Worm (Caenorhabditis elegans) whole organism, mixed stage, embryonic: ENCODE data around the gene Y66D12A.7.
A peak's percentile ranks its signal among the peaks of the same experiment; 100 is the strongest.

Source experiments
- bed-3 ChIP-seq: fragments of 200-800 bp; sonication (Bioruptor generic); optimal IDR thresholded peaks from 3 replicates; lab custom pipeline; 2018; ENCODE audit warnings: mild to moderate bottlenecking, missing genetic modification characterization, moderate library complexity, missing compliant biosample characterization
- ces-1 ChIP-seq: fragments of 150-350 bp; optimal IDR thresholded peaks from 2 replicates; lab custom pipeline; 2014; ENCODE audit warnings: missing biosample characterization, missing genetic modification reagents, missing genetic modification characterization
- drap-1 ChIP-seq: fragments of 200-800 bp; sonication (Bioruptor generic); optimal IDR thresholded peaks from 3 replicates; lab custom pipeline; 2018; ENCODE audit warnings: mild to moderate bottlenecking, missing genetic modification characterization, missing compliant biosample characterization
- elt-1 ChIP-seq: sonication (generic microtip); optimal IDR thresholded peaks from 2 replicates; lab custom pipeline; 2017; ENCODE audit warnings: missing genetic modification characterization, mild to moderate bottlenecking, missing compliant biosample characterization, antibody characterized with exemption, moderate library complexity, borderline replicate concordance; ENCODE audit not compliant: insufficient read depth
- elt-3 ChIP-seq: fragments of 150-350 bp; optimal IDR thresholded peaks from 2 replicates; lab custom pipeline; 2014; ENCODE audit warnings: missing biosample characterization, missing genetic modification characterization
- lin-13 ChIP-seq: fragments of 150-350 bp; optimal IDR thresholded peaks from 2 replicates; lab custom pipeline; 2014; ENCODE audit warnings: missing biosample characterization, missing genetic modification characterization
- lsy-2 ChIP-seq: fragments of 150-350 bp; optimal IDR thresholded peaks from 2 replicates; lab custom pipeline; 2014; ENCODE audit warnings: missing biosample characterization, missing genetic modification characterization
- mab-5 ChIP-seq: fragments of 150-350 bp; optimal IDR thresholded peaks from 2 replicates; lab custom pipeline; 2014; ENCODE audit warnings: missing biosample characterization, missing genetic modification characterization
- nhr-76 ChIP-seq: sonication (generic microtip); optimal IDR thresholded peaks from 2 replicates; lab custom pipeline; 2017; ENCODE audit warnings: missing biosample characterization, missing genetic modification characterization
- pha-4 ChIP-seq: fragments of 150-350 bp; optimal IDR thresholded peaks from 2 replicates; lab custom pipeline; 2018; ENCODE audit warnings: missing biosample characterization, missing genetic modification reagents, missing genetic modification characterization
- unc-39 ChIP-seq: fragments of 150-350 bp; optimal IDR thresholded peaks from 2 replicates; lab custom pipeline; 2014; ENCODE audit warnings: missing biosample characterization, missing genetic modification characterization
- ztf-11 ChIP-seq: fragments of 150-350 bp; optimal IDR thresholded peaks from 2 replicates; lab custom pipeline; 2014; ENCODE audit warnings: missing biosample characterization, missing genetic modification characterization

ce11 chrIII:11565602-11566001 is 14.7 kb downstream of the Y66D12A.7 start, which contains the start of gene Y66D12A.10:
- TF ChIP-seq nhr-76: no peak
- TF ChIP-seq ces-1 (GFP tag; lab: Kevin White, UChicago): peak; percentile 41
- peak; percentile 13 for TF ChIP-seq lsy-2 (tag; lab: Kevin White, UChicago)
- no peak for TF ChIP-seq ztf-11 (tag; lab: Kevin White, UChicago)
- TF ChIP-seq unc-39 (tag; lab: Kevin White, UChicago): no peak
- no peak for TF ChIP-seq bed-3 (GFP tag; lab: Kevin White, UChicago)
- TF ChIP-seq lin-13 (tag; lab: Kevin White, UChicago): no peak
- TF ChIP-seq elt-1 (tag; lab: Kevin White, UChicago): no peak
- TF ChIP-seq drap-1: no peak
- TF ChIP-seq elt-3 (tag; lab: Kevin White, UChicago): no peak
- no peak for TF ChIP-seq mab-5 (tag; lab: Kevin White, UChicago)
- TF ChIP-seq pha-4 (tag; lab: Kevin White, UChicago): no peak
